Fruit fly (Drosophila melanogaster) whole organism, embryonic: ENCODE data around the gene blp.
A peak's percentile ranks its signal among the peaks of the same experiment; 100 is the strongest.

Source experiments
- Atf6 ChIP-seq: fragments of 200-800 bp; sonication (Bioruptor generic); IDR thresholded peaks from 2 replicates; pipeline ENCODE4 v1.3.6; 2022; ENCODE audit warnings: missing biosample characterization, missing genetic modification characterization
- Bteb2 ChIP-seq: fragments of 200-800 bp; sonication (Bioruptor generic); optimal IDR thresholded peaks from 2 replicates; lab custom pipeline; 2016; ENCODE audit warnings: missing biosample characterization, missing genetic modification characterization
- C15 ChIP-seq: fragments of 200-800 bp; sonication (Bioruptor generic); IDR thresholded peaks from 3 replicates; pipeline ENCODE4 v1.3.6; 2022; ENCODE audit warnings: missing biosample characterization, missing genetic modification characterization
- CG10147 ChIP-seq: fragments of 200-800 bp; sonication (Bioruptor generic); optimal IDR thresholded peaks from 2 replicates; lab custom pipeline; 2019; ENCODE audit warnings: missing biosample characterization, mild to moderate bottlenecking, missing genetic modification characterization, moderate library complexity
- CG15269 ChIP-seq: fragments of 200-800 bp; sonication (Bioruptor generic); optimal IDR thresholded peaks from 2 replicates; lab custom pipeline; 2018; ENCODE audit warnings: missing biosample characterization, mild to moderate bottlenecking, missing genetic modification characterization, moderate library complexity
- CG1792 ChIP-seq: fragments of 200-800 bp; sonication (Bioruptor generic); optimal IDR thresholded peaks from 2 replicates; lab custom pipeline; 2016; ENCODE audit warnings: missing biosample characterization, missing genetic modification characterization
- CG18764 ChIP-seq: fragments of 200-800 bp; sonication (Bioruptor generic); optimal IDR thresholded peaks from 3 replicates; lab custom pipeline; 2016; ENCODE audit warnings: missing biosample characterization, missing genetic modification characterization
- CG2678 ChIP-seq: fragments of 200-800 bp; sonication (Bioruptor generic); optimal IDR thresholded peaks from 3 replicates; lab custom pipeline; 2019; ENCODE audit warnings: missing biosample characterization, mild to moderate bottlenecking, missing genetic modification characterization, moderate library complexity
- CG30431 ChIP-seq: fragments of 200-800 bp; sonication (Bioruptor generic); optimal IDR thresholded peaks from 2 replicates; lab custom pipeline; 2017; ENCODE audit warnings: missing biosample characterization, missing genetic modification characterization
- CG32532 ChIP-seq: fragments of 200-800 bp; sonication (Bioruptor generic); IDR thresholded peaks from 2 replicates; pipeline ENCODE4 v1.3.6; 2022; ENCODE audit warnings: missing biosample characterization, missing genetic modification characterization
- CG34422 ChIP-seq: fragments of 200-800 bp; sonication (Bioruptor generic); IDR thresholded peaks from 3 replicates; pipeline ENCODE4 v1.3.6; 2022; ENCODE audit warnings: missing biosample characterization, missing genetic modification characterization
- CG3995 ChIP-seq: fragments of 200-800 bp; sonication (Bioruptor generic); optimal IDR thresholded peaks from 3 replicates; lab custom pipeline; 2016; ENCODE audit warnings: missing biosample characterization, missing genetic modification characterization
- CG4820 ChIP-seq: fragments of 200-800 bp; sonication (Bioruptor generic); optimal IDR thresholded peaks from 3 replicates; lab custom pipeline; 2016; ENCODE audit warnings: missing biosample characterization, missing genetic modification characterization
- CG7357 ChIP-seq: fragments of 200-800 bp; sonication (Bioruptor generic); IDR thresholded peaks from 3 replicates; pipeline ENCODE4 v1.3.6; 2022; ENCODE audit warnings: missing biosample characterization, missing genetic modification characterization
- CG7963 ChIP-seq: fragments of 200-800 bp; sonication (Bioruptor generic); IDR thresholded peaks from 3 replicates; pipeline ENCODE4 v1.3.6; 2022; ENCODE audit warnings: missing biosample characterization, missing genetic modification characterization; ENCODE audit not compliant: partially characterized antibody
- CG9215 ChIP-seq: fragments of 200-800 bp; sonication (Bioruptor generic); IDR thresholded peaks from 2 replicates; pipeline ENCODE4 v1.3.6; 2022; ENCODE audit warnings: missing biosample characterization, missing genetic modification characterization
- CG9932 ChIP-seq: fragments of 200-800 bp; sonication (Bioruptor generic); IDR thresholded peaks from 2 replicates; pipeline ENCODE4 v1.3.6; 2022; ENCODE audit warnings: missing biosample characterization, missing genetic modification characterization
- CTCF ChIP-seq: fragments of 200-800 bp; sonication (Bioruptor generic); optimal IDR thresholded peaks from 2 replicates; lab custom pipeline; 2017; ENCODE audit warnings: missing biosample characterization, mild to moderate bottlenecking, missing genetic modification characterization, moderate library complexity
- CkIIα-i1 ChIP-seq: fragments of 200-800 bp; sonication (Bioruptor generic); IDR thresholded peaks from 2 replicates; pipeline ENCODE4 v1.3.6; 2022; ENCODE audit warnings: missing biosample characterization, missing genetic modification characterization
- HLH3B ChIP-seq: fragments of 200-800 bp; sonication (Bioruptor generic); IDR thresholded peaks from 2 replicates; pipeline ENCODE4 v1.3.6; 2022; ENCODE audit warnings: missing biosample characterization, missing genetic modification characterization
- HLH54F ChIP-seq: fragments of 200-800 bp; sonication (Bioruptor generic); optimal IDR thresholded peaks from 3 replicates; lab custom pipeline; 2016; ENCODE audit warnings: missing biosample characterization, missing genetic modification characterization
- Hmx ChIP-seq: fragments of 200-800 bp; sonication (Bioruptor generic); optimal IDR thresholded peaks from 2 replicates; lab custom pipeline; 2016; ENCODE audit warnings: missing biosample characterization, missing genetic modification characterization
- Oaz ChIP-seq: fragments of 200-800 bp; sonication (Bioruptor generic); IDR thresholded peaks from 2 replicates; pipeline ENCODE4 v1.3.6; 2022; ENCODE audit warnings: missing biosample characterization, missing genetic modification characterization
- Ravus ChIP-seq: fragments of 200-800 bp; sonication (Bioruptor generic); IDR thresholded peaks from 2 replicates; pipeline ENCODE4 v1.3.6; 2022; ENCODE audit warnings: missing biosample characterization, missing genetic modification characterization
- Rfx ChIP-seq: fragments of 200-800 bp; sonication (Bioruptor generic); IDR thresholded peaks from 2 replicates; pipeline ENCODE4 v1.3.6; 2022; ENCODE audit warnings: missing biosample characterization, missing genetic modification characterization
- Sry-δ ChIP-seq: fragments of 200-800 bp; sonication (Bioruptor generic); optimal IDR thresholded peaks from 2 replicates; lab custom pipeline; 2016; ENCODE audit warnings: missing biosample characterization, missing genetic modification characterization
- Ssrp ChIP-seq: fragments of 200-800 bp; sonication (Bioruptor generic); optimal IDR thresholded peaks from 2 replicates; lab custom pipeline; 2018; ENCODE audit warnings: missing biosample characterization, mild to moderate bottlenecking, missing genetic modification characterization, moderate library complexity
- crol ChIP-seq: fragments of 200-800 bp; sonication (Bioruptor generic); IDR thresholded peaks from 2 replicates; pipeline ENCODE4 v1.3.6; 2022; ENCODE audit warnings: missing biosample characterization, missing genetic modification characterization
- da ChIP-seq: fragments of 200-800 bp; sonication (Bioruptor generic); optimal IDR thresholded peaks from 2 replicates; lab custom pipeline; 2016; ENCODE audit warnings: missing biosample characterization, missing genetic modification characterization
- dpn ChIP-seq, 2 experiments: fragments of 200-800 bp; sonication (Bioruptor generic); optimal IDR thresholded peaks; 3 replicates each; lab custom pipeline; 2016; ENCODE audit warnings: missing biosample characterization in 2 of 2, missing genetic modification characterization in 2 of 2
- esg ChIP-seq: fragments of 200-800 bp; sonication (Bioruptor generic); conservative IDR thresholded peaks from 2 replicates; pipeline ENCODE4 v1.3.6; 2022; ENCODE audit warnings: missing biosample characterization, missing genetic modification characterization
- gce ChIP-seq: fragments of 200-800 bp; sonication (Bioruptor generic); IDR thresholded peaks from 3 replicates; pipeline ENCODE4 v1.3.6; 2022; ENCODE audit warnings: missing biosample characterization, missing genetic modification characterization
- gcm ChIP-seq: fragments of 200-800 bp; sonication (Bioruptor generic); optimal IDR thresholded peaks from 2 replicates; lab custom pipeline; 2019; ENCODE audit warnings: missing biosample characterization, mild to moderate bottlenecking, missing genetic modification characterization, moderate library complexity
- insv ChIP-seq, 2 experiments: fragments of 200-800 bp; sonication (Bioruptor generic); optimal IDR thresholded peaks; 3 replicates each; lab custom pipeline; 2016 to 2018; ENCODE audit warnings: missing biosample characterization in 2 of 2, missing genetic modification characterization in 2 of 2
- knrl ChIP-seq: fragments of 200-800 bp; sonication (Bioruptor generic); IDR thresholded peaks from 3 replicates; pipeline ENCODE4 v1.3.6; 2022; ENCODE audit warnings: missing biosample characterization, missing genetic modification characterization; ENCODE audit not compliant: partially characterized antibody
- lab ChIP-seq: fragments of 200-800 bp; sonication (Bioruptor generic); optimal IDR thresholded peaks from 3 replicates; lab custom pipeline; 2017; ENCODE audit warnings: missing biosample characterization, missing genetic modification characterization, mild to moderate bottlenecking, moderate library complexity, missing genetic modification reagents
- mirr ChIP-seq: fragments of 200-800 bp; sonication (Bioruptor generic); optimal IDR thresholded peaks from 3 replicates; lab custom pipeline; 2018; ENCODE audit warnings: missing biosample characterization, mild to moderate bottlenecking, missing genetic modification characterization
- nmo ChIP-seq: fragments of 200-800 bp; sonication (Bioruptor generic); optimal IDR thresholded peaks from 2 replicates; lab custom pipeline; 2018; ENCODE audit warnings: missing biosample characterization, mild to moderate bottlenecking, missing genetic modification characterization, moderate library complexity
- nom ChIP-seq: fragments of 200-800 bp; sonication (Bioruptor generic); optimal IDR thresholded peaks from 2 replicates; lab custom pipeline; 2017; ENCODE audit warnings: missing biosample characterization, missing genetic modification characterization, mild to moderate bottlenecking, moderate library complexity, missing genetic modification reagents
- prd ChIP-seq, 3 experiments: fragments of >200 bp in 2 of 3; fragments of 200-800 bp in 1 of 3; sonication (Bioruptor generic) in 1 of 3; optimal IDR thresholded peaks in 2 of 3; IDR thresholded peaks in 1 of 3; 2 replicates in 2 of 3; 3 replicates in 1 of 3; pipeline versions ENCODE4 v1.3.6 to Lab custom; 2017 to 2022; ENCODE audit warnings: missing biosample characterization in 1 of 3, missing genetic modification characterization in 1 of 3
- salm ChIP-seq: fragments of 200-800 bp; sonication (Bioruptor generic); optimal IDR thresholded peaks from 2 replicates; lab custom pipeline; 2018; ENCODE audit warnings: missing biosample characterization, mild to moderate bottlenecking, missing genetic modification characterization
- sd ChIP-seq: fragments of 200-800 bp; sonication (Bioruptor generic); optimal IDR thresholded peaks from 3 replicates; lab custom pipeline; 2018; ENCODE audit warnings: missing biosample characterization, mild to moderate bottlenecking, missing genetic modification characterization, moderate library complexity
- sens ChIP-seq: fragments of 200-800 bp; sonication (Bioruptor generic); peaks from one replicate; lab custom pipeline; 2016; ENCODE audit warnings: missing biosample characterization, missing genetic modification characterization
- sens-2 ChIP-seq: fragments of 200-800 bp; sonication (Bioruptor generic); IDR thresholded peaks from 2 replicates; pipeline ENCODE4 v1.3.6; 2022; ENCODE audit warnings: missing biosample characterization, missing genetic modification characterization
- sisA ChIP-seq: fragments of 200-800 bp; sonication (Bioruptor generic); IDR thresholded peaks from 2 replicates; pipeline ENCODE4 v1.3.6; 2022; ENCODE audit warnings: missing biosample characterization, missing genetic modification characterization
- wek ChIP-seq: fragments of 200-800 bp; sonication (Bioruptor generic); optimal IDR thresholded peaks from 3 replicates; lab custom pipeline; 2018; ENCODE audit warnings: missing biosample characterization, mild to moderate bottlenecking, missing genetic modification characterization, moderate library complexity

Gene blp

DNA sequence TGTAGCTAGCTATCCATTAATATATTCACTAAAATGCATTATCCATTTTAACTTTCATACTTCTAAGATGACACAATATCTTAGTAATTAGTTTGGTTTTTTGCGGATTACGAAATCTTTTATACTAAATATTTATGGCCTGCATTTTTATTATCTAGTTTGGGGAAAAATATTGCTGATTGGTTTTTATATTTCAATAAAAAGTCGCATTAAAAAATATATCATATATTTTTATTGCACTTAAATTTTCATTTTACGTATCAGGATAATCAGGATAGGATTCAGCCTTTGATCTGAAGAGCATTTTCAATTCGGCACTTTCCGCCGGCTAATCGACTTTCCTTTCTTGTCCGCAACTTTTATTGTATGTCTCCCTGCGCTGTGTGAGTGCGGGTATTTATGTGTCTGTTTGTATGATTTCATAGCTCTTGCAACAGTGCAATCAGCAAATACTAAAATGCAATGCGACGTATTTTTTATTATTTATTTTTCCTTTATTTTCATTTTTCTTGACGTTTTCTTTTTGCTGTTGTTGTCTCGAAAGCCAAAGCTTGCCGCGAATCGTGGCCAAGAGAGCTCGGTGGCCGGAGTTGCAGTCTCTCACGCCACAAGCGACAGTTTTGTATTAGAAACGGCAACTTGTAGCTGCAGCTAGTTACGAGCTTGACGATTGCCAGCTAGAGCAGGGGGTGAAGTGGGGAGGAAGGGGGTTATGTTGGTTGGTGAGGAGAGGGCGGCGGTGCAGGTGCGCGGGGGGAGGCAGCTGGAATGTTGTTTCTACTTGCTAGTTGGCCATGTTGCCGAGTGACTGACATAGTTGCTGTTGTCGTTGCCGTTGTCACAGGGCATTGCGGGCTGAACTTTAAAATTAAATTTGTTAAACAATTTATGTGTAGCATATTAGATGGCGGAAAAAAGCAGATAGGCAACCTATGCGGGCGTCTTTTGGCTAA lies 10.7 kb upstream of the blp start (continued):
- TF ChIP-seq CG3995 (GFP tag; lab: Kevin White, UChicago) (no peak), crol (GFP tag; lab: Robert Waterston, UW) (peak; percentile 89), sd (tag; lab: Kevin White, UChicago) (peak; percentile 86), sens (GFP tag; lab: Kevin White, UChicago) (peak; percentile 19), gcm (peak; percentile 58), insv (GFP tag; optimal IDR thresholded peaks at IDR 0.05; lab: Kevin White, UChicago) (no peak), gce (GFP tag; lab: Robert Waterston, UW) (no peak), CG30431 (GFP tag; lab: Kevin White, UChicago) (no peak)

dm6 chr3R:15925329-15925728 lies 8.3 kb upstream of the blp start, which contains the start of gene CG34276:
Gene CG34276, plus strand, starts transcription at chr3R:15925629.
- TF ChIP-seq CG7963 (GFP tag; lab: Robert Waterston, UW): no peak
- TF ChIP-seq knrl (GFP tag; lab: Robert Waterston, UW): no peak

DNA sequence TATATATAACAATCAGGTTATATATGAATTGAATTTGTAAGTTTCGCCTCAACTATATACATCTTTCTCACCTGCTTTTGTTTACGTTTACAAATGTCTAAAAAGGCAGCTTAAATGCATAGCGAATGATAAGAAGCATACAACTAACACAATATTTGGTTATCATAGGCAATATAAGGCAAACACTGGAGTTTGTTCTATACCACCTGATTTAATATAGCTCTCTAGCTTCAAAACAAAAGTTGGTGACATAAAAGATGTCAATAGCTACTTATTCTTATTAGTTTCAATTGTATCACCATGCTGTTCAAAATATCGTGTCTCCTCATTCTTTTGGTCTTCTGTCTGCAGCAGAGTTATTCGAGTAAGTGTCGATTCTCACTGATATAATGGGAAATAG lies 7.7 kb upstream of the blp start:
- TF ChIP-seq sens-2 (GFP tag; lab: Robert Waterston, UW): no peak
- TF ChIP-seq CG10147 (GFP tag; lab: Kevin White, UChicago): no peak
- TF ChIP-seq da: no peak
- no peak for TF ChIP-seq Atf6 (GFP tag; lab: Robert Waterston, UW)
- TF ChIP-seq nom (GFP tag; lab: Kevin White, UChicago): no peak
- TF ChIP-seq C15 (GFP tag; lab: Robert Waterston, UW): no peak
- TF ChIP-seq prd (optimal IDR thresholded peaks at IDR 0.05; lab: Kevin White, UChicago): no peak
- no peak for TF ChIP-seq prd (GFP tag; IDR thresholded peaks at IDR 0.05; lab: Robert Waterston, UW)
- no peak for TF ChIP-seq nmo (GFP tag; lab: Kevin White, UChicago)
- TF ChIP-seq mirr (GFP tag; lab: Kevin White, UChicago): no peak
- peak; percentile 7; the same call in 1 of the 2 replicates for TF ChIP-seq Rfx (GFP tag; lab: Robert Waterston, UW)
- no peak for TF ChIP-seq CG32532
- no peak for TF ChIP-seq wek (GFP tag; lab: Kevin White, UChicago)
- TF ChIP-seq HLH54F (GFP tag; lab: Kevin White, UChicago): no peak
- TF ChIP-seq CTCF (GFP tag; lab: Kevin White, UChicago): no peak
- TF ChIP-seq CG4820: no peak
- no peak for TF ChIP-seq Hmx
- TF ChIP-seq CG1792: no peak
- TF ChIP-seq lab: peak; percentile 31
- peak; percentile 41 for TF ChIP-seq CG2678 (tag; lab: Kevin White, UChicago)
- TF ChIP-seq salm (tag; lab: Kevin White, UChicago): no peak
- TF ChIP-seq Sry-δ (GFP tag; lab: Kevin White, UChicago): no peak
- TF ChIP-seq CG3995 (GFP tag; lab: Kevin White, UChicago): no peak
- no peak for TF ChIP-seq CG9932 (GFP tag; lab: Robert Waterston, UW)
- peak; percentile 15 for TF ChIP-seq CG15269 (tag; lab: Kevin White, UChicago)
- TF ChIP-seq Oaz (GFP tag; lab: Robert Waterston, UW): no peak
- no peak for TF ChIP-seq CG7357 (GFP tag; lab: Robert Waterston, UW)
- no peak for TF ChIP-seq CG9215 (GFP tag; lab: Robert Waterston, UW)
- no peak for TF ChIP-seq CG34422 (GFP tag; lab: Robert Waterston, UW)
- 0 out of 2 replicates have a peak, but pooled peaks have one; percentile 13 for TF ChIP-seq HLH3B (GFP tag; lab: Robert Waterston, UW)
- TF ChIP-seq esg (GFP tag; lab: Robert Waterston, UW): no peak
- no peak for TF ChIP-seq Bteb2 (GFP tag; lab: Kevin White, UChicago)
- TF ChIP-seq dpn (GFP tag; optimal IDR thresholded peaks at IDR 0.05; lab: Kevin White, UChicago): no peak
- no peak for TF ChIP-seq CG18764 (GFP tag; lab: Kevin White, UChicago)
- TF ChIP-seq sisA (GFP tag; lab: Robert Waterston, UW): no peak
- no peak for TF ChIP-seq Ravus
- no peak for TF ChIP-seq CkIIα-i1 (GFP tag; lab: Robert Waterston, UW)
- no peak for TF ChIP-seq Ssrp (tag; lab: Kevin White, UChicago)
